Fruit fly (Drosophila melanogaster) S2 (cell line): Measurements from ENCODE around the gene CG4914.

Source experiments
- CG8478 ChIP-seq: fragments of >200 bp; optimal IDR thresholded peaks from 2 replicates; lab custom pipeline; 2018
- CTCF ChIP-seq, 2 experiments: fragments of >200 bp; optimal IDR thresholded peaks; 2 replicates each; lab custom pipeline; 2018

dm6 chr3L:14655681-14656080, 22.3 kb downstream of the CG4914 start:
- TF ChIP-seq CTCF (optimal IDR thresholded peaks at IDR 0.05; lab: Kevin White, UChicago) (no peak), CG8478 (lab: Kevin White, UChicago) (no peak)
